Worm (Caenorhabditis elegans) whole organism, L3 larva: ENCODE measurements around the gene srab-11.

Experiments
- ZK546.5 ChIP-seq: sonication (generic microtip); optimal IDR thresholded peaks from 2 replicates; lab custom pipeline; 2017; ENCODE audit warnings: missing biosample characterization, missing genetic modification characterization
- aly-2 ChIP-seq: fragments of 150-350 bp; optimal IDR thresholded peaks from 2 replicates; lab custom pipeline; 2014; ENCODE audit warnings: missing biosample characterization, missing genetic modification characterization
- ama-1 ChIP-seq: fragments of 150-350 bp; optimal IDR thresholded peaks from 2 replicates; lab custom pipeline; 2018
- ceh-16 ChIP-seq: sonication (generic microtip); optimal IDR thresholded peaks from 2 replicates; lab custom pipeline; 2017; ENCODE audit warnings: missing biosample characterization, missing genetic modification characterization
- ceh-28 ChIP-seq: fragments of 150-350 bp; optimal IDR thresholded peaks from 2 replicates; lab custom pipeline; 2014; ENCODE audit warnings: missing biosample characterization, missing genetic modification reagents, missing genetic modification characterization
- ceh-82 ChIP-seq: fragments of 150-350 bp; optimal IDR thresholded peaks from 2 replicates; lab custom pipeline; 2014; ENCODE audit warnings: missing biosample characterization, missing genetic modification characterization
- elt-1 ChIP-seq: fragments of 150-350 bp; optimal IDR thresholded peaks from 2 replicates; lab custom pipeline; 2014; ENCODE audit warnings: missing biosample characterization, missing genetic modification characterization
- elt-3 ChIP-seq, 3 experiments: fragments of 150-350 bp in 1 of 3; sonication (generic microtip) in 2 of 3; optimal IDR thresholded peaks; 2 replicates in 2 of 3; 4 replicates in 1 of 3; lab custom pipeline; 2014 to 2017; ENCODE audit warnings: missing biosample characterization in 3 of 3, missing genetic modification characterization in 3 of 3
- fkh-10 ChIP-seq: sonication (generic microtip); optimal IDR thresholded peaks from 2 replicates; lab custom pipeline; 2017; ENCODE audit warnings: missing biosample characterization, missing genetic modification reagents, missing genetic modification characterization
- hmg-11 ChIP-seq: sonication (generic microtip); optimal IDR thresholded peaks from 2 replicates; lab custom pipeline; 2016; ENCODE audit warnings: missing genetic modification characterization, missing compliant biosample characterization
- jun-1 ChIP-seq: fragments of 150-350 bp; optimal IDR thresholded peaks from 2 replicates; lab custom pipeline; 2014; ENCODE audit warnings: missing biosample characterization, missing genetic modification reagents, missing genetic modification characterization
- lsy-12 ChIP-seq: sonication (generic microtip); optimal IDR thresholded peaks from 2 replicates; lab custom pipeline; 2016; ENCODE audit warnings: mild to moderate bottlenecking, missing genetic modification characterization, missing compliant biosample characterization
- nfya-1 ChIP-seq: sonication (generic microtip); optimal IDR thresholded peaks from 2 replicates; lab custom pipeline; 2017; ENCODE audit warnings: missing genetic modification characterization, mild to moderate bottlenecking, missing compliant biosample characterization, antibody characterized with exemption, moderate library complexity; ENCODE audit not compliant: insufficient read depth
- nhr-11 ChIP-seq: fragments of 150-350 bp; optimal IDR thresholded peaks from 2 replicates; lab custom pipeline; 2014; ENCODE audit warnings: missing biosample characterization, missing genetic modification characterization
- nhr-23 ChIP-seq: fragments of 150-350 bp; optimal IDR thresholded peaks from 2 replicates; lab custom pipeline; 2014; ENCODE audit warnings: missing biosample characterization, missing genetic modification reagents, missing genetic modification characterization
- nhr-237 ChIP-seq: fragments of 150-350 bp; optimal IDR thresholded peaks from 2 replicates; lab custom pipeline; 2014; ENCODE audit warnings: missing biosample characterization, missing genetic modification characterization
- nhr-28 ChIP-seq: fragments of 150-350 bp; optimal IDR thresholded peaks from 2 replicates; lab custom pipeline; 2014; ENCODE audit warnings: missing biosample characterization, missing genetic modification characterization
- nhr-43 ChIP-seq: sonication (generic microtip); optimal IDR thresholded peaks from 2 replicates; lab custom pipeline; 2016; ENCODE audit warnings: mild to moderate bottlenecking, missing genetic modification characterization, missing compliant biosample characterization; ENCODE audit not compliant: poor library complexity, severe bottlenecking
- nhr-67 ChIP-seq: fragments of 150-350 bp; optimal IDR thresholded peaks from 2 replicates; lab custom pipeline; 2014; ENCODE audit warnings: missing biosample characterization, missing genetic modification characterization
- nhr-76 ChIP-seq: fragments of 150-350 bp; sonication (generic microtip); optimal IDR thresholded peaks from 5 replicates; lab custom pipeline; 2014; ENCODE audit warnings: missing biosample characterization, missing genetic modification characterization
- nhr-77 ChIP-seq: fragments of 150-350 bp; optimal IDR thresholded peaks from 2 replicates; lab custom pipeline; 2014; ENCODE audit warnings: missing biosample characterization, missing genetic modification characterization
- pha-4 ChIP-seq: fragments of 150-350 bp; optimal IDR thresholded peaks from 2 replicates; lab custom pipeline; 2014; ENCODE audit warnings: missing biosample characterization, missing genetic modification reagents, missing genetic modification characterization
- pqm-1 ChIP-seq: fragments of 150-350 bp; optimal IDR thresholded peaks from 2 replicates; lab custom pipeline; 2017; ENCODE audit warnings: missing biosample characterization, missing genetic modification characterization, inconsistent platforms
- tbx-2 ChIP-seq: sonication (generic microtip); optimal IDR thresholded peaks from 2 replicates; lab custom pipeline; 2016; ENCODE audit warnings: mild to moderate bottlenecking, missing genetic modification characterization, missing compliant biosample characterization
- unc-62 ChIP-seq: fragments of 150-350 bp; sonication (generic microtip); optimal IDR thresholded peaks from 4 replicates; lab custom pipeline; 2014; ENCODE audit warnings: missing biosample characterization, missing genetic modification reagents, missing genetic modification characterization
- zag-1 ChIP-seq: fragments of 150-350 bp; optimal IDR thresholded peaks from 2 replicates; lab custom pipeline; 2014; ENCODE audit warnings: missing biosample characterization, missing genetic modification characterization
- ztf-11 ChIP-seq: fragments of 150-350 bp; optimal IDR thresholded peaks from 2 replicates; lab custom pipeline; 2014; ENCODE audit warnings: missing biosample characterization, missing genetic modification characterization
- ztf-4 ChIP-seq: fragments of 150-350 bp; optimal IDR thresholded peaks from 2 replicates; lab custom pipeline; 2014; ENCODE audit warnings: missing biosample characterization, missing genetic modification characterization

The srab-11 gene

ce11 chrV:3185855-3186254, 39.0 kb upstream of the srab-11 start:
- no peak for TF ChIP-seq nhr-76 (tag; lab: Kevin White, UChicago)

ce11 chrV:3176161-3176560, 29.3 kb upstream of the srab-11 start, which contains the start of gene srab-8:
srab-8 (plus strand) TSS chrV:3176461.
- TF ChIP-seq tbx-2 (tag; lab: Kevin White, UChicago) (no peak), zag-1 (tag; lab: Kevin White, UChicago) (no peak), nhr-67 (tag; lab: Kevin White, UChicago) (no peak), elt-3 (tag; optimal IDR thresholded peaks at IDR 0.05; lab: Kevin White, UChicago) (no peak)

- TF ChIP-seq nhr-43 (tag; lab: Kevin White, UChicago) (no peak), nhr-76 (tag; lab: Kevin White, UChicago) (no peak), ama-1 (lab: Kevin White, UChicago) (no peak), ceh-28 (tag; lab: Kevin White, UChicago) (peak; percentile 89)
Observed at ce11 chrV:3171625-3172024, 24.8 kb upstream of the srab-11 start.

ce11 chrV:3169838-3170237, 23.0 kb upstream of the srab-11 start, which contains the start of gene srbc-6:
srbc-6 (plus strand) TSS chrV:3170138.
- no peak for TF ChIP-seq nhr-77 (tag; lab: Kevin White, UChicago)
- no peak for TF ChIP-seq nhr-23 (tag; lab: Kevin White, UChicago)
- no peak for TF ChIP-seq ztf-4 (tag; lab: Kevin White, UChicago)
- TF ChIP-seq aly-2 = no peak
- TF ChIP-seq nhr-11 = no peak
- no peak for TF ChIP-seq lsy-12 (tag; lab: Kevin White, UChicago)
- no peak for TF ChIP-seq tbx-2 (tag; lab: Kevin White, UChicago)
- TF ChIP-seq nhr-237 (tag; lab: Kevin White, UChicago) = no peak
- TF ChIP-seq ceh-82 = no peak
- TF ChIP-seq nhr-28 (tag; lab: Kevin White, UChicago) = no peak
- TF ChIP-seq, all 47 proteins: peak for 0

- TF ChIP-seq ztf-11 (tag; lab: Kevin White, UChicago) (no peak), nhr-11 (no peak), pha-4 (tag; lab: Kevin White, UChicago) (no peak), fkh-10 (GFP tag; lab: Kevin White, UChicago) (no peak), pqm-1 (tag; lab: Kevin White, UChicago) (no peak), lsy-12 (tag; lab: Kevin White, UChicago) (no peak), nfya-1 (tag; lab: Kevin White, UChicago) (no peak), ZK546.5 (tag; lab: Kevin White, UChicago) (no peak)
- TF ChIP-seq, all 47 proteins: peak for 0
Observed at ce11 chrV:3168650-3169049, 21.8 kb upstream of the srab-11 start, which contains the start of gene C36C5.15. C36C5.15 (minus strand) TSS chrV:3168750.

ce11 chrV:3166260-3166659, 19.4 kb upstream of the srab-11 start, which contains the start of gene C36C5.4:
C36C5.4 (plus strand) TSS chrV:3166560.
- no peak for TF ChIP-seq ztf-11 (tag; lab: Kevin White, UChicago)
- no peak for TF ChIP-seq elt-3 (tag; optimal IDR thresholded peaks at IDR 0.05; lab: Kevin White, UChicago)
- TF ChIP-seq zag-1 (tag; lab: Kevin White, UChicago) = no peak
- no peak for TF ChIP-seq nfya-1 (tag; lab: Kevin White, UChicago)
- no peak for TF ChIP-seq unc-62 (GFP tag; lab: Kevin White, UChicago)
- TF ChIP-seq ceh-16 (tag; lab: Kevin White, UChicago) = no peak
- TF ChIP-seq hmg-11 (tag; lab: Kevin White, UChicago) = no peak
- no peak for TF ChIP-seq jun-1
- no peak for TF ChIP-seq ZK546.5 (tag; lab: Kevin White, UChicago)
- TF ChIP-seq ama-1 (lab: Kevin White, UChicago) = no peak
- TF ChIP-seq nhr-28 (tag; lab: Kevin White, UChicago) = no peak
- TF ChIP-seq elt-1 (tag; lab: Kevin White, UChicago) = no peak
- TF ChIP-seq ceh-82 = no peak
- TF ChIP-seq pqm-1 (tag; lab: Kevin White, UChicago) = no peak

- TF ChIP-seq nhr-28 (tag; lab: Kevin White, UChicago) = no peak
- TF ChIP-seq, all 47 proteins: peak for 0
Observed at ce11 chrV:3165438-3165837, 18.6 kb upstream of the srab-11 start, which contains the start of gene C36C5.14. C36C5.14 (minus strand) TSS chrV:3165538.
